Worm (Caenorhabditis elegans): Measurements from ENCODE around the gene F46B3.14.

ce11 chrV:20662474-20662873 is 31.3 kb upstream of the F46B3.14 start:
- TF ChIP-seq hrde-1 (tag; optimal IDR thresholded peaks at IDR 0.05; ENCODE audit: borderline replicate concordance) (no peak), ccch-3 (GFP tag; optimal IDR thresholded peaks at IDR 0.05) (no peak), ztf-25 (GFP tag; IDR thresholded peaks at IDR 0.05) (no peak), egl-18 (GFP tag; IDR thresholded peaks at IDR 0.05) (no peak), dpff-1 (tag; optimal IDR thresholded peaks at IDR 0.05) (no peak), nhr-90 (tag; optimal IDR thresholded peaks at IDR 0.05) (no peak)
